Fruit fly (Drosophila melanogaster) whole organism, embryonic: Measurements from ENCODE around the gene car.
A peak's percentile ranks its signal among the peaks of the same experiment; 100 is the strongest.

Experiments
- Awh ChIP-seq: fragments of 200-800 bp; sonication (Bioruptor generic); IDR thresholded peaks from 2 replicates; pipeline ENCODE4, ENCODE4 v1.3.6; 2022; ENCODE audit warnings: missing biosample characterization, missing genetic modification characterization
- Bteb2 ChIP-seq: fragments of 200-800 bp; sonication (Bioruptor generic); optimal IDR thresholded peaks from 2 replicates; lab custom pipeline; 2016; ENCODE audit warnings: missing biosample characterization, missing genetic modification characterization
- CG10274 ChIP-seq: fragments of 200-800 bp; sonication (Bioruptor generic); optimal IDR thresholded peaks from 3 replicates; lab custom pipeline; 2017; ENCODE audit warnings: missing biosample characterization, mild to moderate bottlenecking, missing genetic modification characterization
- CG11398 ChIP-seq: fragments of 200-800 bp; sonication (Bioruptor generic); optimal IDR thresholded peaks from 2 replicates; lab custom pipeline; 2016; ENCODE audit warnings: missing biosample characterization, missing genetic modification characterization
- CG11504 ChIP-seq: fragments of 200-800 bp; sonication (Bioruptor generic); optimal IDR thresholded peaks from 3 replicates; lab custom pipeline; 2019; ENCODE audit warnings: missing biosample characterization, mild to moderate bottlenecking, missing genetic modification characterization, moderate library complexity
- CG12236 ChIP-seq: fragments of 200-800 bp; sonication (Bioruptor generic); optimal IDR thresholded peaks from 2 replicates; lab custom pipeline; 2016; ENCODE audit warnings: missing biosample characterization, missing genetic modification characterization
- CG1529 ChIP-seq: fragments of 200-800 bp; sonication (Bioruptor generic); optimal IDR thresholded peaks from 3 replicates; lab custom pipeline; 2018; ENCODE audit warnings: missing biosample characterization, missing genetic modification characterization
- CG16779 ChIP-seq: fragments of 200-800 bp; sonication (Bioruptor generic); IDR thresholded peaks from 2 replicates; pipeline ENCODE4 v1.3.6; 2022; ENCODE audit warnings: missing biosample characterization, missing genetic modification characterization
- CG17829 ChIP-seq: fragments of 200-800 bp; optimal IDR thresholded peaks from 2 replicates; lab custom pipeline; 2019; ENCODE audit warnings: missing biosample characterization, mild to moderate bottlenecking, missing genetic modification characterization, moderate library complexity
- CG1832 ChIP-seq: fragments of 200-800 bp; sonication (Bioruptor generic); optimal IDR thresholded peaks from 2 replicates; lab custom pipeline; 2017; ENCODE audit warnings: missing biosample characterization, mild to moderate bottlenecking, missing genetic modification characterization, inconsistent platforms
- CG2116 ChIP-seq: fragments of 200-800 bp; sonication (Bioruptor generic); optimal IDR thresholded peaks from 3 replicates; lab custom pipeline; 2018; ENCODE audit warnings: missing biosample characterization, mild to moderate bottlenecking, missing genetic modification characterization
- CG2199 ChIP-seq: fragments of 200-800 bp; sonication (Bioruptor generic); IDR thresholded peaks from 3 replicates; pipeline ENCODE4 v1.3.6; 2022; ENCODE audit warnings: missing biosample characterization, missing genetic modification characterization
- CG3407 ChIP-seq: fragments of 200-800 bp; sonication (Bioruptor generic); optimal IDR thresholded peaks from 2 replicates; lab custom pipeline; 2018; ENCODE audit warnings: missing biosample characterization, mild to moderate bottlenecking, missing genetic modification characterization
- CG34224 ChIP-seq: fragments of 200-800 bp; sonication (Bioruptor generic); IDR thresholded peaks from 3 replicates; pipeline ENCODE4 v1.3.6; 2022; ENCODE audit warnings: missing biosample characterization, missing genetic modification characterization; ENCODE audit not compliant: partially characterized antibody
- CG6854 ChIP-seq: fragments of 200-800 bp; sonication (Bioruptor generic); optimal IDR thresholded peaks from 3 replicates; lab custom pipeline; 2017; ENCODE audit warnings: missing biosample characterization, mild to moderate bottlenecking, missing genetic modification characterization
- CG7556 ChIP-seq: fragments of 200-800 bp; sonication (Bioruptor generic); optimal IDR thresholded peaks from 2 replicates; lab custom pipeline; 2017; ENCODE audit warnings: missing biosample characterization, mild to moderate bottlenecking, missing genetic modification characterization
- CG7839 ChIP-seq: fragments of 200-800 bp; sonication (Bioruptor generic); optimal IDR thresholded peaks from 3 replicates; lab custom pipeline; 2018; ENCODE audit warnings: missing biosample characterization, mild to moderate bottlenecking, missing genetic modification characterization, moderate library complexity
- CrebB ChIP-seq: fragments of 200-800 bp; sonication (Bioruptor generic); optimal IDR thresholded peaks from 3 replicates; lab custom pipeline; 2018; ENCODE audit warnings: missing biosample characterization, mild to moderate bottlenecking, missing genetic modification characterization
- D ChIP-seq, 2 experiments: fragments of 200-800 bp in 1 of 2; fragments of >200 bp in 1 of 2; sonication (Bioruptor generic) in 1 of 2; optimal IDR thresholded peaks; 2 replicates in 1 of 2; 3 replicates in 1 of 2; lab custom pipeline; 2017; ENCODE audit warnings: mild to moderate bottlenecking in 1 of 2, missing biosample characterization in 1 of 2, missing genetic modification characterization in 1 of 2, missing genetic modification reagents in 1 of 2
- Dad ChIP-seq: fragments of 200-800 bp; sonication (Bioruptor generic); optimal IDR thresholded peaks from 3 replicates; lab custom pipeline; 2016; ENCODE audit warnings: missing biosample characterization, missing genetic modification characterization
- H2.0 ChIP-seq: fragments of 200-800 bp; sonication (Bioruptor generic); IDR thresholded peaks from 2 replicates; pipeline ENCODE4 v1.3.6; 2022; ENCODE audit warnings: missing biosample characterization, missing genetic modification characterization
- HHEX ChIP-seq: fragments of 200-800 bp; sonication (Bioruptor generic); optimal IDR thresholded peaks from 3 replicates; lab custom pipeline; 2017; ENCODE audit warnings: missing biosample characterization, mild to moderate bottlenecking, missing genetic modification characterization, missing genetic modification reagents
- Meics ChIP-seq: fragments of 200-800 bp; sonication (Bioruptor generic); optimal IDR thresholded peaks from 2 replicates; lab custom pipeline; 2017; ENCODE audit warnings: missing biosample characterization, mild to moderate bottlenecking, missing genetic modification characterization
- NC2β ChIP-seq: fragments of 200-800 bp; sonication (Bioruptor generic); optimal IDR thresholded peaks from 2 replicates; lab custom pipeline; 2016; ENCODE audit warnings: missing biosample characterization, missing genetic modification characterization
- Neu2 ChIP-seq: fragments of 200-800 bp; sonication (Bioruptor generic); optimal IDR thresholded peaks from 3 replicates; lab custom pipeline; 2016; ENCODE audit warnings: missing biosample characterization, missing genetic modification characterization, borderline replicate concordance
- Six4 ChIP-seq: fragments of 200-800 bp; sonication (Bioruptor generic); optimal IDR thresholded peaks from 2 replicates; lab custom pipeline; 2016; ENCODE audit warnings: missing biosample characterization, missing genetic modification characterization
- Ssrp ChIP-seq: fragments of 200-800 bp; sonication (Bioruptor generic); optimal IDR thresholded peaks from 2 replicates; lab custom pipeline; 2018; ENCODE audit warnings: missing biosample characterization, mild to moderate bottlenecking, missing genetic modification characterization, moderate library complexity
- Stat92E ChIP-seq, 3 experiments: fragments of >200 bp in 2 of 3; fragments of 200-800 bp in 1 of 3; sonication (Bioruptor generic) in 1 of 3; optimal IDR thresholded peaks; 2 replicates each; lab custom pipeline; 2017 to 2019; ENCODE audit warnings: missing biosample characterization in 3 of 3, missing genetic modification characterization in 3 of 3, mild to moderate bottlenecking in 1 of 3, moderate library complexity in 1 of 3
- cad ChIP-seq: fragments of >200 bp; optimal IDR thresholded peaks from 2 replicates; lab custom pipeline; 2017; ENCODE audit warnings: missing biosample characterization, missing genetic modification characterization
- cg ChIP-seq: fragments of 200-800 bp; sonication (Bioruptor generic); optimal IDR thresholded peaks from 3 replicates; lab custom pipeline; 2019; ENCODE audit warnings: missing biosample characterization, mild to moderate bottlenecking, missing genetic modification characterization, moderate library complexity
- chinmo ChIP-seq: fragments of 200-800 bp; sonication (Bioruptor generic); IDR thresholded peaks from 4 replicates; pipeline ENCODE4 v1.3.6; 2022; ENCODE audit warnings: missing biosample characterization, missing genetic modification characterization; ENCODE audit not compliant: partially characterized antibody
- dpn ChIP-seq, 2 experiments: fragments of 200-800 bp; sonication (Bioruptor generic); optimal IDR thresholded peaks; 3 replicates each; lab custom pipeline; 2016; ENCODE audit warnings: missing biosample characterization in 2 of 2, missing genetic modification characterization in 2 of 2
- dysf ChIP-seq: fragments of 200-800 bp; sonication (Bioruptor generic); IDR thresholded peaks from 3 replicates; pipeline ENCODE4 v1.3.6; 2022; ENCODE audit warnings: missing biosample characterization, missing genetic modification characterization
- fru ChIP-seq: fragments of >200 bp; optimal IDR thresholded peaks from 2 replicates; lab custom pipeline; 2017
- gsb-n ChIP-seq: fragments of 200-800 bp; sonication (Bioruptor generic); optimal IDR thresholded peaks from 3 replicates; lab custom pipeline; 2018; ENCODE audit warnings: missing biosample characterization, mild to moderate bottlenecking, missing genetic modification characterization
- ham ChIP-seq: fragments of 200-800 bp; sonication (Bioruptor generic); IDR thresholded peaks from 2 replicates; pipeline ENCODE4 v1.3.6; 2022; ENCODE audit warnings: missing biosample characterization, missing genetic modification characterization
- mam ChIP-seq: fragments of 200-800 bp; sonication (Bioruptor generic); optimal IDR thresholded peaks from 3 replicates; lab custom pipeline; 2016; ENCODE audit warnings: missing biosample characterization, missing genetic modification characterization
- nerfin-2 ChIP-seq: fragments of 200-800 bp; sonication (Bioruptor generic); IDR thresholded peaks from 2 replicates; pipeline ENCODE4 v1.3.6; 2022; ENCODE audit warnings: missing biosample characterization, missing genetic modification characterization; ENCODE audit not compliant: partially characterized antibody
- peb ChIP-seq: fragments of 200-800 bp; sonication (Bioruptor generic); IDR thresholded peaks from 2 replicates; pipeline ENCODE4 v1.3.6; 2022; ENCODE audit warnings: missing biosample characterization, missing genetic modification characterization
- pnt ChIP-seq: fragments of 200-800 bp; sonication (Bioruptor generic); optimal IDR thresholded peaks from 3 replicates; lab custom pipeline; 2016; ENCODE audit warnings: missing biosample characterization, missing genetic modification characterization
- pum ChIP-seq: fragments of 200-800 bp; sonication (Bioruptor generic); optimal IDR thresholded peaks from 2 replicates; lab custom pipeline; 2016; ENCODE audit warnings: missing biosample characterization, missing genetic modification characterization
- sima ChIP-seq: fragments of 200-800 bp; sonication (Bioruptor generic); optimal IDR thresholded peaks from 2 replicates; lab custom pipeline; 2016; ENCODE audit warnings: missing biosample characterization, missing genetic modification characterization
- sisA ChIP-seq: fragments of 200-800 bp; sonication (Bioruptor generic); IDR thresholded peaks from 2 replicates; pipeline ENCODE4 v1.3.6; 2022; ENCODE audit warnings: missing biosample characterization, missing genetic modification characterization
- so ChIP-seq: fragments of 200-800 bp; sonication (Bioruptor generic); IDR thresholded peaks from 3 replicates; pipeline ENCODE4 v1.3.6; 2022; ENCODE audit warnings: missing biosample characterization, missing genetic modification characterization
- stc ChIP-seq: fragments of 200-800 bp; sonication (Bioruptor generic); IDR thresholded peaks from 2 replicates; pipeline ENCODE4 v1.3.6; 2022; ENCODE audit warnings: missing biosample characterization, missing genetic modification characterization
- tna ChIP-seq: fragments of 200-800 bp; sonication (Bioruptor generic); IDR thresholded peaks from 2 replicates; pipeline ENCODE4 v1.3.6; 2022; ENCODE audit warnings: missing biosample characterization, missing genetic modification characterization; ENCODE audit not compliant: partially characterized antibody
- toy ChIP-seq: fragments of 200-800 bp; sonication (Bioruptor generic); IDR thresholded peaks from 2 replicates; pipeline ENCODE4 v1.3.6; 2022; ENCODE audit warnings: missing biosample characterization, missing genetic modification characterization
- twi ChIP-seq: fragments of 200-800 bp; optimal IDR thresholded peaks from 2 replicates; lab custom pipeline; 2019; ENCODE audit warnings: missing biosample characterization, mild to moderate bottlenecking, missing genetic modification characterization, moderate library complexity
- tx ChIP-seq: fragments of 200-800 bp; sonication (Bioruptor generic); optimal IDR thresholded peaks from 2 replicates; lab custom pipeline; 2016; ENCODE audit warnings: missing biosample characterization, missing genetic modification characterization
- vvl ChIP-seq: fragments of 200-800 bp; sonication (Bioruptor generic); IDR thresholded peaks from 2 replicates; pipeline ENCODE4 v1.3.6; 2022; ENCODE audit warnings: missing biosample characterization, missing genetic modification characterization

The car gene

dm6 chrX:19603953-19604352, 38.1 kb downstream of the car start (continued):
- TF ChIP-seq Neu2 (GFP tag; lab: Kevin White, UChicago) (no peak), CG2116 (peak; percentile 2), tna (GFP tag; lab: Robert Waterston, UW) (no peak), CG3407 (GFP tag; lab: Kevin White, UChicago) (peak; percentile 12), tx (GFP tag; lab: Kevin White, UChicago) (peak; percentile 20), vvl (peak; percentile 91), H2.0 (GFP tag; lab: Robert Waterston, UW) (peak; percentile 71), Bteb2 (GFP tag; lab: Kevin White, UChicago) (peak; percentile 8), CG11398 (GFP tag; lab: Kevin White, UChicago) (no peak), CG2199 (GFP tag; lab: Robert Waterston, UW) (no peak), pum (peak; percentile 49), Ssrp (peak; percentile 53), Awh (GFP tag; lab: Robert Waterston, UW) (0 out of 2 replicates have a peak, but pooled peaks have one; percentile 55), HHEX (GFP tag; lab: Kevin White, UChicago) (peak; percentile 78), Meics (GFP tag; lab: Kevin White, UChicago) (peak; percentile 79), CG10274 (GFP tag; lab: Kevin White, UChicago) (peak; percentile 43), Dad (peak; percentile 31), peb (GFP tag; lab: Robert Waterston, UW) (peak; percentile 40; the same call in 1 of the 2 replicates), so (GFP tag; lab: Robert Waterston, UW) (peak; percentile 83), CG6854 (peak; percentile 39), CG7556 (GFP tag; lab: Kevin White, UChicago) (peak; percentile 64), CG12236 (no peak), stc (peak; percentile 44; the same call in 1 of the 2 replicates), dpn (GFP tag; optimal IDR thresholded peaks at IDR 0.05; lab: Kevin White, UChicago) (peak; percentile 67 to 79), CG34224 (GFP tag; lab: Robert Waterston, UW) (no peak), CG1832 (no peak), mam (GFP tag; lab: Kevin White, UChicago) (peak; percentile 75), sima (GFP tag; lab: Kevin White, UChicago) (no peak), cad (GFP tag; lab: Kevin White, UChicago) (no peak), CG16779 (0 out of 2 replicates have a peak, but pooled peaks have one; percentile 27), chinmo (GFP tag; lab: Robert Waterston, UW) (no peak), sisA (GFP tag; lab: Robert Waterston, UW) (peak; percentile 81), toy (GFP tag; lab: Robert Waterston, UW) (peak; percentile 65), dysf (GFP tag; lab: Robert Waterston, UW) (peak; percentile 86), Stat92E (GFP tag; optimal IDR thresholded peaks at IDR 0.05; lab: Kevin White, UChicago) (no peak), CG11504 (tag; lab: Kevin White, UChicago) (peak; percentile 87), gsb-n (tag; lab: Kevin White, UChicago) (peak; percentile 28), pnt (GFP tag; lab: Kevin White, UChicago) (peak; percentile 43), Six4 (GFP tag; lab: Kevin White, UChicago) (peak; percentile 62), twi (tag; lab: Kevin White, UChicago) (no peak), nerfin-2 (GFP tag; lab: Robert Waterston, UW) (no peak), CrebB (peak; percentile 52), ham (GFP tag; lab: Robert Waterston, UW) (0 out of 2 replicates have a peak, but pooled peaks have one; percentile 14), CG1529 (peak; percentile 18), cg (GFP tag; lab: Kevin White, UChicago) (no peak), D (optimal IDR thresholded peaks at IDR 0.05; lab: Kevin White, UChicago) (no peak), D (GFP tag; optimal IDR thresholded peaks at IDR 0.05; lab: Kevin White, UChicago) (peak; percentile 62), NC2β (GFP tag; lab: Kevin White, UChicago) (no peak), CG7839 (tag; lab: Kevin White, UChicago) (peak; percentile 87), CG17829 (tag; lab: Kevin White, UChicago) (peak; percentile 62), fru (lab: Kevin White, UChicago) (no peak)
